Worm (Caenorhabditis elegans): ENCODE data around the gene snet-1.

snet-1 gene

ce11 chrX:3683060-3683459 lies 14.3 kb upstream of the snet-1 start:
- TF ChIP-seq lin-11 (tag; optimal IDR thresholded peaks at IDR 0.05) (no peak), F13H6.1 (tag; optimal IDR thresholded peaks at IDR 0.05) (no peak), sma-9 (GFP tag; optimal IDR thresholded peaks at IDR 0.05) (no peak), sma-9 (tag; optimal IDR thresholded peaks at IDR 0.05) (no peak)

ce11 chrX:3680544-3681214 lies 11.9 kb upstream of the snet-1 start, which contains the start of gene tsp-17:
tsp-17 (plus strand) TSS chrX:3681164.
- TF ChIP-seq nhr-129 (tag; optimal IDR thresholded peaks at IDR 0.05), result peak; percentile 25
- TF ChIP-seq gmeb-1 (tag; optimal IDR thresholded peaks at IDR 0.05), result no peak

- peak; percentile 49 for TF ChIP-seq nhr-25 (tag; optimal IDR thresholded peaks at IDR 0.05)
- TF ChIP-seq nhr-129 (tag; optimal IDR thresholded peaks at IDR 0.05), result peak; percentile 74
- peak; percentile 38 for TF ChIP-seq unc-55 (GFP tag; optimal IDR thresholded peaks at IDR 0.05)
- peak; percentile 16 for TF ChIP-seq fos-1 (tag; optimal IDR thresholded peaks at IDR 0.05)
- TF ChIP-seq lsy-2 (tag; optimal IDR thresholded peaks at IDR 0.05), result peak in 1 of 2 experiments; percentile 13
- TF ChIP-seq crh-2 (tag; optimal IDR thresholded peaks at IDR 0.05), result peak; percentile 55
- peak; percentile 21 for TF ChIP-seq F13H6.1 (tag; optimal IDR thresholded peaks at IDR 0.05)
- TF ChIP-seq ZK546.5 (tag; optimal IDR thresholded peaks at IDR 0.05), result no peak
- no peak for TF ChIP-seq elt-1 (tag; optimal IDR thresholded peaks at IDR 0.05)
- TF ChIP-seq gmeb-1 (tag; optimal IDR thresholded peaks at IDR 0.05), result peak; percentile 32
- peak; percentile 24 for TF ChIP-seq egl-27 (tag; optimal IDR thresholded peaks at IDR 0.05)
- TF ChIP-seq nhr-11 (tag; optimal IDR thresholded peaks at IDR 0.05), result no peak
- TF ChIP-seq mab-5 (tag; optimal IDR thresholded peaks at IDR 0.05), result no peak
- TF ChIP-seq blmp-1 (tag; optimal IDR thresholded peaks at IDR 0.05; ENCODE audit: insufficient read depth), result peak; percentile 1
- peak; percentile 1 for TF ChIP-seq nhr-21 (tag; optimal IDR thresholded peaks at IDR 0.05)
- peak; percentile 54 for TF ChIP-seq sma-3 (GFP tag; optimal IDR thresholded peaks at IDR 0.05)
- TF ChIP-seq unc-39 (tag; optimal IDR thresholded peaks at IDR 0.05), result no peak
- TF ChIP-seq ztf-11 (tag; optimal IDR thresholded peaks at IDR 0.05), result no peak
- no peak for TF ChIP-seq alr-1 (tag; optimal IDR thresholded peaks at IDR 0.05)
- no peak for TF ChIP-seq nhr-6 (tag; optimal IDR thresholded peaks at IDR 0.05)
- TF ChIP-seq sem-4 (tag; optimal IDR thresholded peaks at IDR 0.05), result no peak
- TF ChIP-seq mdl-1 (tag; optimal IDR thresholded peaks at IDR 0.05), result peak in 1 of 2 experiments; percentile 23
- no peak for TF ChIP-seq lin-39 (tag; optimal IDR thresholded peaks at IDR 0.05)
- no peak for TF ChIP-seq ceh-16 (tag; optimal IDR thresholded peaks at IDR 0.05)
- TF ChIP-seq nhr-10 (tag; optimal IDR thresholded peaks at IDR 0.05), result no peak
- TF ChIP-seq sma-9 (GFP tag; optimal IDR thresholded peaks at IDR 0.05), result peak; percentile 85
- TF ChIP-seq sma-9 (tag; optimal IDR thresholded peaks at IDR 0.05), result no peak
These were observed 9.9 kb upstream of the snet-1 start, which contains the start of gene tag-52 for ce11 chrX:3678507-3679175. tag-52 (minus strand) TSS chrX:3678557.

ce11 chrX:3673584-3674108 lies 4.9 kb upstream of the snet-1 start, which contains the start of gene ceh-63:
ceh-63 (minus strand) TSS chrX:3674058.
- TF ChIP-seq nhr-12 (tag; optimal IDR thresholded peaks at IDR 0.05) (no peak), sem-4 (tag; optimal IDR thresholded peaks at IDR 0.05) (no peak), lin-39 (tag; optimal IDR thresholded peaks at IDR 0.05) (no peak), elt-1 (tag; optimal IDR thresholded peaks at IDR 0.05) (no peak), blmp-1 (tag; optimal IDR thresholded peaks at IDR 0.05; ENCODE audit: insufficient read depth) (no peak), fos-1 (tag; optimal IDR thresholded peaks at IDR 0.05) (no peak), mab-5 (tag; optimal IDR thresholded peaks at IDR 0.05) (no peak), ama-1 (optimal IDR thresholded peaks at IDR 0.05) (no peak), nhr-237 (tag; optimal IDR thresholded peaks at IDR 0.05) (no peak), snpc-4 (tag; optimal IDR thresholded peaks at IDR 0.05) (no peak), lin-11 (tag; optimal IDR thresholded peaks at IDR 0.05) (no peak), zag-1 (tag; optimal IDR thresholded peaks at IDR 0.05) (no peak), lin-13 (GFP tag; optimal IDR thresholded peaks at IDR 0.05) (no peak), ZK546.5 (tag; optimal IDR thresholded peaks at IDR 0.05) (no peak)

Data from whole organism, L2 larva.